Fruit fly (Drosophila melanogaster): ENCODE measurements around the gene CG9686.

- TF ChIP-seq CG8478 (optimal IDR thresholded peaks at IDR 0.05) (no peak), CTCF (optimal IDR thresholded peaks at IDR 0.05) (no peak)
Observed at dm6 chrX:9889686-9890085, 10.0 kb downstream of the CG9686 start.

All from S2 (cell line).